Fruit fly (Drosophila melanogaster) whole organism, prepupa: ENCODE data around the gene CG14667.
A peak's percentile ranks its signal among the peaks of the same experiment; 100 is the strongest.

ENCODE experiments used
- Blimp-1 ChIP-seq: fragments of 200-800 bp; sonication (Bioruptor generic); optimal IDR thresholded peaks from 3 replicates; lab custom pipeline; 2017; ENCODE audit warnings: missing biosample characterization, missing genetic modification characterization, mild to moderate bottlenecking, moderate library complexity, missing genetic modification reagents
- CG10631 ChIP-seq: fragments of 200-800 bp; sonication (Bioruptor generic); optimal IDR thresholded peaks from 2 replicates; lab custom pipeline; 2016; ENCODE audit warnings: missing biosample characterization, missing genetic modification characterization
- CG10669 ChIP-seq: fragments of 200-800 bp; sonication (Bioruptor generic); optimal IDR thresholded peaks from 3 replicates; lab custom pipeline; 2018; ENCODE audit warnings: missing biosample characterization, mild to moderate bottlenecking, missing genetic modification characterization, moderate library complexity
- CG11762 ChIP-seq: fragments of 200-800 bp; sonication (Bioruptor generic); optimal IDR thresholded peaks from 3 replicates; lab custom pipeline; 2016; ENCODE audit warnings: missing biosample characterization, missing genetic modification characterization; ENCODE audit not compliant: insufficient read depth
- CG11902 ChIP-seq: fragments of 200-800 bp; sonication (Bioruptor generic); optimal IDR thresholded peaks from 3 replicates; lab custom pipeline; 2016; ENCODE audit warnings: missing biosample characterization, missing genetic modification characterization
- CG1621 ChIP-seq: fragments of 200-800 bp; sonication (Bioruptor generic); optimal IDR thresholded peaks from 3 replicates; lab custom pipeline; 2018; ENCODE audit warnings: missing biosample characterization, mild to moderate bottlenecking, missing genetic modification characterization
- CG3032 ChIP-seq: fragments of 200-800 bp; optimal IDR thresholded peaks from 2 replicates; lab custom pipeline; 2019; ENCODE audit warnings: missing biosample characterization, mild to moderate bottlenecking, missing genetic modification characterization, moderate library complexity
- CG31627 ChIP-seq: fragments of 200-800 bp; sonication (Bioruptor generic); optimal IDR thresholded peaks from 3 replicates; lab custom pipeline; 2016; ENCODE audit warnings: missing biosample characterization, missing genetic modification characterization
- CG34406 ChIP-seq: fragments of 200-800 bp; sonication (Bioruptor generic); optimal IDR thresholded peaks from 3 replicates; lab custom pipeline; 2016; ENCODE audit warnings: missing biosample characterization, missing genetic modification characterization
- CG4318 ChIP-seq: fragments of 200-800 bp; sonication (Bioruptor generic); optimal IDR thresholded peaks from 3 replicates; lab custom pipeline; 2017; ENCODE audit warnings: missing biosample characterization, mild to moderate bottlenecking, missing genetic modification characterization
- CG6163 ChIP-seq: fragments of 200-800 bp; sonication (Bioruptor generic); IDR thresholded peaks from 3 replicates; pipeline ENCODE4 v1.3.6; 2022; ENCODE audit warnings: missing biosample characterization, missing genetic modification characterization
- CG6792 ChIP-seq: fragments of 200-800 bp; sonication (Bioruptor generic); optimal IDR thresholded peaks from 3 replicates; lab custom pipeline; 2016; ENCODE audit warnings: missing biosample characterization, missing genetic modification characterization
- CG6808 ChIP-seq: fragments of 200-800 bp; sonication (Bioruptor generic); optimal IDR thresholded peaks from 3 replicates; lab custom pipeline; 2017; ENCODE audit warnings: missing biosample characterization, missing genetic modification characterization, mild to moderate bottlenecking, moderate library complexity, missing genetic modification reagents
- CG6854 ChIP-seq: fragments of 200-800 bp; sonication (Bioruptor generic); optimal IDR thresholded peaks from 2 replicates; lab custom pipeline; 2017; ENCODE audit warnings: missing biosample characterization, mild to moderate bottlenecking, missing genetic modification characterization
- CG7368 ChIP-seq: fragments of 200-800 bp; sonication (Bioruptor generic); optimal IDR thresholded peaks from 3 replicates; lab custom pipeline; 2016; ENCODE audit warnings: missing biosample characterization, missing genetic modification characterization
- CG8119 ChIP-seq: fragments of 200-800 bp; sonication (Bioruptor generic); IDR thresholded peaks from 3 replicates; pipeline ENCODE4 v1.3.6; 2022; ENCODE audit warnings: missing biosample characterization, missing genetic modification characterization
- CG8632 ChIP-seq: fragments of 200-800 bp; sonication (Bioruptor generic); optimal IDR thresholded peaks from 3 replicates; lab custom pipeline; 2016; ENCODE audit warnings: missing biosample characterization, missing genetic modification characterization
- CG9139 ChIP-seq: fragments of 200-800 bp; sonication (Bioruptor generic); optimal IDR thresholded peaks from 3 replicates; lab custom pipeline; 2017; ENCODE audit warnings: missing biosample characterization, mild to moderate bottlenecking, missing genetic modification characterization
- Eip75B ChIP-seq: fragments of 200-800 bp; sonication (Bioruptor generic); optimal IDR thresholded peaks from 3 replicates; lab custom pipeline; 2016; ENCODE audit warnings: missing biosample characterization, missing genetic modification characterization
- Eip78C ChIP-seq: fragments of 200-800 bp; sonication (Bioruptor generic); peaks from one replicate; lab custom pipeline; 2016; ENCODE audit warnings: missing biosample characterization, missing genetic modification characterization
- Eip93F ChIP-seq: fragments of 200-800 bp; sonication (Bioruptor generic); optimal IDR thresholded peaks from 2 replicates; lab custom pipeline; 2016; ENCODE audit warnings: missing biosample characterization, mild to moderate bottlenecking, missing genetic modification characterization
- Ets21C ChIP-seq: fragments of 200-800 bp; sonication (Bioruptor generic); optimal IDR thresholded peaks from 3 replicates; lab custom pipeline; 2016; ENCODE audit warnings: missing biosample characterization, missing genetic modification characterization
- Ets96B ChIP-seq: fragments of 200-800 bp; optimal IDR thresholded peaks from 2 replicates; lab custom pipeline; 2019; ENCODE audit warnings: missing biosample characterization, mild to moderate bottlenecking, missing genetic modification characterization, moderate library complexity
- Hr38 ChIP-seq: sonication (Bioruptor generic); optimal IDR thresholded peaks from 2 replicates; lab custom pipeline; 2016; ENCODE audit warnings: missing biosample characterization, missing genetic modification characterization
- Hr39 ChIP-seq: fragments of 200-800 bp; sonication (Bioruptor generic); optimal IDR thresholded peaks from 2 replicates; lab custom pipeline; 2016; ENCODE audit warnings: missing biosample characterization, missing genetic modification characterization
- Lpt ChIP-seq: fragments of 200-800 bp; sonication (Bioruptor generic); optimal IDR thresholded peaks from 3 replicates; lab custom pipeline; 2016; ENCODE audit warnings: missing biosample characterization, missing genetic modification characterization
- OdsH ChIP-seq: fragments of 200-800 bp; sonication (Bioruptor generic); optimal IDR thresholded peaks from 3 replicates; lab custom pipeline; 2016; ENCODE audit warnings: missing biosample characterization, missing genetic modification characterization
- Smox ChIP-seq: fragments of 200-800 bp; sonication (Bioruptor generic); optimal IDR thresholded peaks from 3 replicates; lab custom pipeline; 2016; ENCODE audit warnings: missing biosample characterization, missing genetic modification characterization
- Sox15 ChIP-seq: fragments of 200-800 bp; sonication (Bioruptor generic); optimal IDR thresholded peaks from 3 replicates; lab custom pipeline; 2016; ENCODE audit warnings: missing biosample characterization, missing genetic modification characterization
- achi ChIP-seq: fragments of 200-800 bp; sonication (Bioruptor generic); optimal IDR thresholded peaks from 3 replicates; lab custom pipeline; 2016; ENCODE audit warnings: missing biosample characterization, missing genetic modification characterization
- dac ChIP-seq: fragments of 200-800 bp; sonication (Bioruptor generic); optimal IDR thresholded peaks from 2 replicates; lab custom pipeline; 2017; ENCODE audit warnings: missing biosample characterization, mild to moderate bottlenecking, missing genetic modification characterization
- dsx ChIP-seq: fragments of 200-800 bp; optimal IDR thresholded peaks from 3 replicates; lab custom pipeline; 2019; ENCODE audit warnings: missing biosample characterization, mild to moderate bottlenecking, missing genetic modification characterization, moderate library complexity; ENCODE audit not compliant: poor library complexity, severe bottlenecking
- eg ChIP-seq: fragments of 200-800 bp; sonication (Bioruptor generic); IDR thresholded peaks from 3 replicates; pipeline ENCODE4 v1.3.6; 2022; ENCODE audit warnings: missing biosample characterization, missing genetic modification characterization
- esn ChIP-seq: fragments of 200-800 bp; sonication (Bioruptor generic); optimal IDR thresholded peaks from 2 replicates; lab custom pipeline; 2016; ENCODE audit warnings: missing biosample characterization, mild to moderate bottlenecking, missing genetic modification characterization, moderate library complexity
- fd59A ChIP-seq: fragments of 200-800 bp; sonication (Bioruptor generic); optimal IDR thresholded peaks from 2 replicates; lab custom pipeline; 2017; ENCODE audit warnings: missing biosample characterization, mild to moderate bottlenecking, missing genetic modification characterization, missing genetic modification reagents
- fd85E ChIP-seq: fragments of 200-800 bp; sonication (Bioruptor generic); optimal IDR thresholded peaks from 3 replicates; lab custom pipeline; 2016; ENCODE audit warnings: missing biosample characterization, missing genetic modification characterization
- fkh ChIP-seq: fragments of 200-800 bp; sonication (Bioruptor generic); optimal IDR thresholded peaks from 3 replicates; lab custom pipeline; 2017; ENCODE audit warnings: missing biosample characterization, mild to moderate bottlenecking, missing genetic modification characterization, moderate library complexity
- salr ChIP-seq, 2 experiments: fragments of 200-800 bp; sonication (Bioruptor generic); optimal IDR thresholded peaks; 3 replicates each; lab custom pipeline; 2016 to 2018; ENCODE audit warnings: missing biosample characterization in 2 of 2, missing genetic modification characterization in 2 of 2, mild to moderate bottlenecking in 1 of 2
- spab ChIP-seq: fragments of 200-800 bp; sonication (Bioruptor generic); optimal IDR thresholded peaks from 2 replicates; lab custom pipeline; 2017; ENCODE audit warnings: missing biosample characterization, mild to moderate bottlenecking, missing genetic modification characterization, missing genetic modification reagents
- ss ChIP-seq, 2 experiments: fragments of 200-800 bp; sonication (Bioruptor generic); optimal IDR thresholded peaks; 2 replicates in 1 of 2; 3 replicates in 1 of 2; lab custom pipeline; 2017 to 2018; ENCODE audit warnings: mild to moderate bottlenecking in 2 of 2, missing biosample characterization in 2 of 2, missing genetic modification characterization in 2 of 2, moderate library complexity in 1 of 2
- svp ChIP-seq: fragments of 200-800 bp; sonication (Bioruptor generic); peaks from one replicate; lab custom pipeline; 2016; ENCODE audit warnings: missing biosample characterization, missing genetic modification characterization
- topi ChIP-seq: fragments of 200-800 bp; sonication (Bioruptor generic); optimal IDR thresholded peaks from 3 replicates; lab custom pipeline; 2016; ENCODE audit warnings: missing biosample characterization, missing genetic modification characterization
- vri ChIP-seq: fragments of 200-800 bp; sonication (Bioruptor generic); optimal IDR thresholded peaks from 3 replicates; lab custom pipeline; 2016; ENCODE audit warnings: missing biosample characterization, mild to moderate bottlenecking, missing genetic modification characterization

Gene CG14667

dm6 chr3R:5363412-5363811 lies 11.4 kb upstream of the CG14667 start (continued):
- TF ChIP-seq Eip75B (GFP tag; lab: Kevin White, UChicago) (peak; percentile 68), CG6854 (GFP tag; lab: Kevin White, UChicago) (peak; percentile 90), salr (GFP tag; optimal IDR thresholded peaks at IDR 0.05; lab: Kevin White, UChicago) (no peak), Blimp-1 (peak; percentile 43), CG10669 (GFP tag; lab: Kevin White, UChicago) (no peak), CG4318 (GFP tag; lab: Kevin White, UChicago) (no peak), CG1621 (peak; percentile 74), Sox15 (GFP tag; lab: Kevin White, UChicago) (no peak), Smox (GFP tag; lab: Kevin White, UChicago) (no peak), Eip78C (GFP tag; lab: Kevin White, UChicago) (peak; percentile 25), topi (GFP tag; lab: Kevin White, UChicago) (no peak), CG3032 (tag; lab: Kevin White, UChicago) (no peak)

- TF ChIP-seq eg (GFP tag; lab: Robert Waterston, UW) (no peak), fkh (peak; percentile 33), Eip93F (GFP tag; lab: Kevin White, UChicago) (peak; percentile 21), esn (peak; percentile 3), vri (GFP tag; lab: Kevin White, UChicago) (peak; percentile 55), spab (GFP tag; lab: Kevin White, UChicago) (no peak), dac (GFP tag; lab: Kevin White, UChicago) (no peak), topi (GFP tag; lab: Kevin White, UChicago) (no peak), Hr39 (GFP tag; lab: Kevin White, UChicago) (no peak), fd85E (GFP tag; lab: Kevin White, UChicago) (no peak), achi (GFP tag; lab: Kevin White, UChicago) (no peak), salr (GFP tag; optimal IDR thresholded peaks at IDR 0.05; lab: Kevin White, UChicago) (no peak), Eip78C (GFP tag; lab: Kevin White, UChicago) (peak; percentile 55), svp (GFP tag; lab: Kevin White, UChicago) (peak; percentile 58), CG31627 (GFP tag; lab: Kevin White, UChicago) (no peak), Ets96B (tag; lab: Kevin White, UChicago) (no peak)
These were observed 10.1 kb upstream of the CG14667 start for dm6 chr3R:5364539-5365273.

dm6 chr3R:5367512-5368169 lies 7.2 kb upstream of the CG14667 start:
- TF ChIP-seq CG6792 (GFP tag; lab: Kevin White, UChicago) (no peak), Sox15 (GFP tag; lab: Kevin White, UChicago) (no peak), CG8119 (GFP tag; lab: Robert Waterston, UW) (no peak), eg (GFP tag; lab: Robert Waterston, UW) (0 out of 3 replicates have a peak, but pooled peaks have one; percentile 22), Hr38 (no peak), Eip78C (GFP tag; lab: Kevin White, UChicago) (peak; percentile 67), Blimp-1 (peak; percentile 21), OdsH (no peak), CG10631 (GFP tag; lab: Kevin White, UChicago) (no peak), CG1621 (peak; percentile 64), CG6808 (GFP tag; lab: Kevin White, UChicago) (peak; percentile 41), dsx (GFP tag; lab: Kevin White, UChicago) (peak; percentile 24), Ets21C (GFP tag; lab: Kevin White, UChicago) (no peak), Ets96B (tag; lab: Kevin White, UChicago) (no peak), Lpt (GFP tag; lab: Kevin White, UChicago) (no peak), vri (GFP tag; lab: Kevin White, UChicago) (no peak), CG11762 (GFP tag; lab: Kevin White, UChicago) (no peak), CG8632 (GFP tag; lab: Kevin White, UChicago) (no peak), svp (GFP tag; lab: Kevin White, UChicago) (no peak), fd85E (GFP tag; lab: Kevin White, UChicago) (no peak), Eip93F (GFP tag; lab: Kevin White, UChicago) (no peak), CG11902 (GFP tag; lab: Kevin White, UChicago) (no peak), CG7368 (no peak), CG9139 (GFP tag; lab: Kevin White, UChicago) (peak; percentile 69), CG6854 (GFP tag; lab: Kevin White, UChicago) (no peak), CG3032 (tag; lab: Kevin White, UChicago) (no peak), fkh (peak; percentile 82), CG6163 (GFP tag; lab: Robert Waterston, UW) (no peak), fd59A (no peak), spab (GFP tag; lab: Kevin White, UChicago) (peak; percentile 19), ss (GFP tag; optimal IDR thresholded peaks at IDR 0.05; lab: Kevin White, UChicago) (peak; percentile 50 to 59), CG34406 (no peak)
